Fruit fly (Drosophila melanogaster) whole organism, embryonic: ENCODE results near the gene Snx3.

Experiments
- ATbp ChIP-seq: fragments of 200-800 bp; sonication (Bioruptor generic); optimal IDR thresholded peaks from 2 replicates; lab custom pipeline; 2017; ENCODE audit warnings: missing biosample characterization, mild to moderate bottlenecking, missing genetic modification characterization, missing genetic modification reagents
- B-H1 ChIP-seq: fragments of 200-800 bp; sonication (Bioruptor generic); IDR thresholded peaks from 3 replicates; pipeline ENCODE4 v1.3.6; 2022; ENCODE audit warnings: missing biosample characterization, missing genetic modification characterization
- Bdp1 ChIP-seq: fragments of 200-800 bp; sonication (Bioruptor generic); optimal IDR thresholded peaks from 3 replicates; lab custom pipeline; 2016; ENCODE audit warnings: missing biosample characterization, missing genetic modification characterization
- CG10267 ChIP-seq: fragments of 200-800 bp; sonication (Bioruptor generic); optimal IDR thresholded peaks from 2 replicates; lab custom pipeline; 2018; ENCODE audit warnings: missing biosample characterization, mild to moderate bottlenecking, missing genetic modification characterization, moderate library complexity
- CG10543 ChIP-seq: fragments of 200-800 bp; sonication (Bioruptor generic); optimal IDR thresholded peaks from 3 replicates; lab custom pipeline; 2017; ENCODE audit warnings: missing biosample characterization, mild to moderate bottlenecking, missing genetic modification characterization, moderate library complexity
- CG12071 ChIP-seq: fragments of 200-800 bp; sonication (Bioruptor generic); optimal IDR thresholded peaks from 3 replicates; lab custom pipeline; 2018; ENCODE audit warnings: missing biosample characterization, mild to moderate bottlenecking, missing genetic modification characterization
- CG12155 ChIP-seq: fragments of 200-800 bp; sonication (Bioruptor generic); optimal IDR thresholded peaks from 3 replicates; lab custom pipeline; 2016; ENCODE audit warnings: missing biosample characterization, missing genetic modification characterization
- CG13894 ChIP-seq: fragments of 200-800 bp; sonication (Bioruptor generic); optimal IDR thresholded peaks from 3 replicates; lab custom pipeline; 2018; ENCODE audit warnings: missing biosample characterization, mild to moderate bottlenecking, missing genetic modification characterization, moderate library complexity
- CG14441 ChIP-seq: fragments of 200-800 bp; sonication (Bioruptor generic); IDR thresholded peaks from 2 replicates; pipeline ENCODE4 v1.3.6; 2022; ENCODE audit warnings: missing biosample characterization, missing genetic modification characterization
- CG15011 ChIP-seq: fragments of 200-800 bp; sonication (Bioruptor generic); optimal IDR thresholded peaks from 3 replicates; lab custom pipeline; 2018; ENCODE audit warnings: missing biosample characterization, mild to moderate bottlenecking, missing genetic modification characterization
- CG17361 ChIP-seq: fragments of 200-800 bp; sonication (Bioruptor generic); IDR thresholded peaks from 3 replicates; pipeline ENCODE4 v1.3.6; 2022; ENCODE audit warnings: missing biosample characterization, missing genetic modification characterization
- CG30020 ChIP-seq: fragments of 200-800 bp; optimal IDR thresholded peaks from 2 replicates; lab custom pipeline; 2019; ENCODE audit warnings: missing biosample characterization, mild to moderate bottlenecking, missing genetic modification characterization, moderate library complexity
- CG4328 ChIP-seq: fragments of 200-800 bp; sonication (Bioruptor generic); optimal IDR thresholded peaks from 3 replicates; lab custom pipeline; 2017; ENCODE audit warnings: missing biosample characterization, missing genetic modification reagents, missing genetic modification characterization
- CG43689 ChIP-seq: fragments of 200-800 bp; sonication (Bioruptor generic); IDR thresholded peaks from 2 replicates; pipeline ENCODE4 v1.3.6; 2022; ENCODE audit warnings: missing biosample characterization, missing genetic modification characterization
- CG5953 ChIP-seq: fragments of 200-800 bp; sonication (Bioruptor generic); IDR thresholded peaks from 2 replicates; pipeline ENCODE4 v1.3.6; 2022; ENCODE audit warnings: missing biosample characterization, missing genetic modification characterization
- CG7556 ChIP-seq: fragments of 200-800 bp; sonication (Bioruptor generic); optimal IDR thresholded peaks from 2 replicates; lab custom pipeline; 2017; ENCODE audit warnings: missing biosample characterization, mild to moderate bottlenecking, missing genetic modification characterization
- CG9876 ChIP-seq: fragments of 200-800 bp; sonication (Bioruptor generic); optimal IDR thresholded peaks from 2 replicates; lab custom pipeline; 2016; ENCODE audit warnings: missing biosample characterization, missing genetic modification characterization
- CTCF ChIP-seq: fragments of 200-800 bp; sonication (Bioruptor generic); optimal IDR thresholded peaks from 2 replicates; lab custom pipeline; 2017; ENCODE audit warnings: missing biosample characterization, mild to moderate bottlenecking, missing genetic modification characterization, moderate library complexity
- Dp ChIP-seq: fragments of 200-800 bp; sonication (Bioruptor generic); optimal IDR thresholded peaks from 2 replicates; lab custom pipeline; 2018; ENCODE audit warnings: missing biosample characterization, mild to moderate bottlenecking, missing genetic modification characterization, moderate library complexity
- H15 ChIP-seq: fragments of 200-800 bp; sonication (Bioruptor generic); IDR thresholded peaks from 3 replicates; pipeline ENCODE4 v1.3.6; 2022; ENCODE audit warnings: missing biosample characterization, missing genetic modification characterization
- H2.0 ChIP-seq: fragments of 200-800 bp; sonication (Bioruptor generic); IDR thresholded peaks from 2 replicates; pipeline ENCODE4 v1.3.6; 2022; ENCODE audit warnings: missing biosample characterization, missing genetic modification characterization
- HLH4C ChIP-seq: fragments of 200-800 bp; sonication (Bioruptor generic); IDR thresholded peaks from 3 replicates; pipeline ENCODE4 v1.3.6; 2022; ENCODE audit warnings: missing biosample characterization, missing genetic modification characterization; ENCODE audit not compliant: partially characterized antibody
- Mes4 ChIP-seq: fragments of 200-800 bp; sonication (Bioruptor generic); optimal IDR thresholded peaks from 2 replicates; lab custom pipeline; 2016; ENCODE audit warnings: missing biosample characterization, missing genetic modification characterization
- Rfx ChIP-seq: fragments of 200-800 bp; sonication (Bioruptor generic); IDR thresholded peaks from 2 replicates; pipeline ENCODE4 v1.3.6; 2022; ENCODE audit warnings: missing biosample characterization, missing genetic modification characterization
- Usf ChIP-seq: fragments of 200-800 bp; sonication (Bioruptor generic); optimal IDR thresholded peaks from 2 replicates; lab custom pipeline; 2017; ENCODE audit warnings: missing genotype, missing biosample characterization, missing genetic modification characterization
- al ChIP-seq: fragments of 200-800 bp; sonication (Bioruptor generic); IDR thresholded peaks from 2 replicates; pipeline ENCODE4 v1.3.6; 2022; ENCODE audit warnings: missing biosample characterization, missing genetic modification characterization
- amos ChIP-seq: fragments of 200-800 bp; sonication (Bioruptor generic); IDR thresholded peaks from 2 replicates; pipeline ENCODE4 v1.3.6; 2022; ENCODE audit warnings: missing biosample characterization, missing genetic modification characterization; ENCODE audit not compliant: partially characterized antibody
- ato ChIP-seq: fragments of 200-800 bp; sonication (Bioruptor generic); IDR thresholded peaks from 2 replicates; pipeline ENCODE4 v1.3.6; 2022; ENCODE audit warnings: missing biosample characterization, missing genetic modification characterization; ENCODE audit not compliant: partially characterized antibody
- bigmax ChIP-seq: fragments of 200-800 bp; sonication (Bioruptor generic); optimal IDR thresholded peaks from 2 replicates; lab custom pipeline; 2018; ENCODE audit warnings: missing biosample characterization, mild to moderate bottlenecking, missing genetic modification characterization
- bsh ChIP-seq, 2 experiments: fragments of 200-800 bp; sonication (Bioruptor generic); optimal IDR thresholded peaks; 2 replicates each; lab custom pipeline; 2017 to 2018; ENCODE audit warnings: mild to moderate bottlenecking in 2 of 2, missing biosample characterization in 2 of 2, missing genetic modification characterization in 2 of 2, moderate library complexity in 1 of 2
- chinmo ChIP-seq: fragments of 200-800 bp; sonication (Bioruptor generic); IDR thresholded peaks from 4 replicates; pipeline ENCODE4 v1.3.6; 2022; ENCODE audit warnings: missing biosample characterization, missing genetic modification characterization; ENCODE audit not compliant: partially characterized antibody
- croc ChIP-seq: fragments of 200-800 bp; sonication (Bioruptor generic); conservative IDR thresholded peaks from 3 replicates; pipeline ENCODE4 v1.3.6; 2022; ENCODE audit warnings: missing biosample characterization, missing genetic modification characterization
- da ChIP-seq: fragments of 200-800 bp; sonication (Bioruptor generic); optimal IDR thresholded peaks from 2 replicates; lab custom pipeline; 2016; ENCODE audit warnings: missing biosample characterization, missing genetic modification characterization
- dmrt11E ChIP-seq: fragments of 200-800 bp; sonication (Bioruptor generic); optimal IDR thresholded peaks from 3 replicates; lab custom pipeline; 2018; ENCODE audit warnings: missing biosample characterization, mild to moderate bottlenecking, missing genetic modification characterization, moderate library complexity
- dpn ChIP-seq, 2 experiments: fragments of 200-800 bp; sonication (Bioruptor generic); optimal IDR thresholded peaks; 3 replicates each; lab custom pipeline; 2016; ENCODE audit warnings: missing biosample characterization in 2 of 2, missing genetic modification characterization in 2 of 2
- gcm ChIP-seq: fragments of 200-800 bp; sonication (Bioruptor generic); optimal IDR thresholded peaks from 2 replicates; lab custom pipeline; 2019; ENCODE audit warnings: missing biosample characterization, mild to moderate bottlenecking, missing genetic modification characterization, moderate library complexity
- nerfin-2 ChIP-seq: fragments of 200-800 bp; sonication (Bioruptor generic); IDR thresholded peaks from 2 replicates; pipeline ENCODE4 v1.3.6; 2022; ENCODE audit warnings: missing biosample characterization, missing genetic modification characterization; ENCODE audit not compliant: partially characterized antibody
- pfk ChIP-seq: fragments of 200-800 bp; sonication (Bioruptor generic); optimal IDR thresholded peaks from 2 replicates; lab custom pipeline; 2018; ENCODE audit warnings: missing biosample characterization, mild to moderate bottlenecking, missing genetic modification characterization, moderate library complexity
- phol ChIP-seq: fragments of 200-800 bp; sonication (Bioruptor generic); optimal IDR thresholded peaks from 3 replicates; lab custom pipeline; 2018; ENCODE audit warnings: missing biosample characterization, mild to moderate bottlenecking, missing genetic modification characterization, moderate library complexity
- pnt ChIP-seq: fragments of 200-800 bp; sonication (Bioruptor generic); optimal IDR thresholded peaks from 3 replicates; lab custom pipeline; 2016; ENCODE audit warnings: missing biosample characterization, missing genetic modification characterization
- repo ChIP-seq: fragments of 200-800 bp; sonication (Bioruptor generic); optimal IDR thresholded peaks from 2 replicates; lab custom pipeline; 2016; ENCODE audit warnings: missing biosample characterization, missing genetic modification characterization
- salm ChIP-seq: fragments of 200-800 bp; sonication (Bioruptor generic); optimal IDR thresholded peaks from 2 replicates; lab custom pipeline; 2018; ENCODE audit warnings: missing biosample characterization, mild to moderate bottlenecking, missing genetic modification characterization
- schlank ChIP-seq: fragments of 200-800 bp; sonication (Bioruptor generic); optimal IDR thresholded peaks from 2 replicates; lab custom pipeline; 2018; ENCODE audit warnings: missing biosample characterization, mild to moderate bottlenecking, missing genetic modification characterization
- sens ChIP-seq: fragments of 200-800 bp; sonication (Bioruptor generic); peaks from one replicate; lab custom pipeline; 2016; ENCODE audit warnings: missing biosample characterization, missing genetic modification characterization
- slp2 ChIP-seq: fragments of 200-800 bp; sonication (Bioruptor generic); optimal IDR thresholded peaks from 2 replicates; lab custom pipeline; 2016; ENCODE audit warnings: missing biosample characterization, missing genetic modification characterization
- sqz ChIP-seq: fragments of 200-800 bp; sonication (Bioruptor generic); optimal IDR thresholded peaks from 3 replicates; lab custom pipeline; 2018; ENCODE audit warnings: missing biosample characterization, mild to moderate bottlenecking, missing genetic modification characterization
- trem ChIP-seq: fragments of 200-800 bp; optimal IDR thresholded peaks from 3 replicates; lab custom pipeline; 2019; ENCODE audit warnings: missing biosample characterization, mild to moderate bottlenecking, missing genetic modification characterization, moderate library complexity
- twi ChIP-seq: fragments of 200-800 bp; optimal IDR thresholded peaks from 2 replicates; lab custom pipeline; 2019; ENCODE audit warnings: missing biosample characterization, mild to moderate bottlenecking, missing genetic modification characterization, moderate library complexity
- wdn ChIP-seq: fragments of 200-800 bp; sonication (Bioruptor generic); IDR thresholded peaks from 2 replicates; pipeline ENCODE4 v1.3.6; 2022; ENCODE audit warnings: missing biosample characterization, missing genetic modification characterization

Gene Snx3

DNA sequence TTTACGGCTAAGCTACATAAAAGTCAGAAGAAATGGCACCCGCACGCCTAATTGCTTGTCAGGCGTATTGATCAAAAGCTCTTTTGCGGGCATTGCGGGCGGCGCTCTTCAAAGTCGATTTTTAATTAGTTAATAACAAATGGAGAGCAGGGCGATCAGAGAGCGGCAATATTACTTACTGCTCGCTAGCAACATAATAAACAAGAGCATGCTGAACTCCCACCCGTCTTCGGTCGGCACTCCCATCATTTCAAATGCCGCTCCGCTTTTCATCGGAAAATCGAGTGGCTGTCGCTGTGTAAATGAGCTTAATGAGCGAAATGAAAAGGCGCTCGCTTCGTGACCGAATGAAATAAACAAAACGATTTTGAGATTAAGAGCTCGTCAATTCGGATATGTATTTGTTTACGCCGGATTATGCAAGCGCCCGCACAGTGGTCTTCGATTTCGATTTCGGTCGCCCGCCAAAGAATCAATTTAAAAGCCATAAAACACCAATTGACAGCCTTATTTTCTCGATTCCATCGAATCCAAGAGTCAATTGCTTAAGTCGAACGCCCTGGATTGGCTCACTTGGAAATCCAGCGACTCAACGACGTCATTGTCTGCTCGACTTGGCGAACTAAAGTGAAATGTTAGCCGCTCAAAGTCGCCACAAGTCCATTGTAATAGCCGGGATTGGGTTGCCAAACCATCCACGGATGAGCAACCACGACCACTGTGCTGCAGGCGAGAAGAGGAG is 25.9 kb downstream of the Snx3 start (continued):
- TF ChIP-seq slp2 (GFP tag; lab: Kevin White, UChicago) (peak; percentile 84), CG9876 (GFP tag; lab: Kevin White, UChicago) (peak; percentile 59), bsh (GFP tag; optimal IDR thresholded peaks at IDR 0.05; lab: Kevin White, UChicago) (peak in 1 of 2 experiments; percentile 71), CG30020 (no peak), Rfx (GFP tag; lab: Robert Waterston, UW) (peak; percentile 83), CG4328 (GFP tag; lab: Kevin White, UChicago) (peak; percentile 49), CG43689 (GFP tag; lab: Robert Waterston, UW) (peak; percentile 49), amos (GFP tag; lab: Robert Waterston, UW) (no peak), H2.0 (GFP tag; lab: Robert Waterston, UW) (peak; percentile 56; the same call in 1 of the 2 replicates), bigmax (no peak), CG15011 (GFP tag; lab: Kevin White, UChicago) (peak; percentile 74), CG14441 (GFP tag; lab: Robert Waterston, UW) (peak; percentile 87), CG17361 (GFP tag; lab: Robert Waterston, UW) (peak; percentile 92), B-H1 (peak; percentile 72), Dp (GFP tag; lab: Kevin White, UChicago) (no peak), H15 (peak; percentile 75), sens (GFP tag; lab: Kevin White, UChicago) (peak; percentile 93), nerfin-2 (GFP tag; lab: Robert Waterston, UW) (0 out of 2 replicates have a peak, but pooled peaks have one; percentile 18), CTCF (GFP tag; lab: Kevin White, UChicago) (peak; percentile 43), dpn (GFP tag; optimal IDR thresholded peaks at IDR 0.05; lab: Kevin White, UChicago) (peak; percentile 80 to 88), da (GFP tag; lab: Kevin White, UChicago) (peak; percentile 6), Mes4 (GFP tag; lab: Kevin White, UChicago) (peak; percentile 69), croc (peak; percentile 77), CG7556 (peak; percentile 85), chinmo (GFP tag; lab: Robert Waterston, UW) (no peak), wdn (peak; percentile 55), ATbp (GFP tag; lab: Kevin White, UChicago) (peak; percentile 86), phol (peak; percentile 86), ato (0 out of 2 replicates have a peak, but pooled peaks have one; percentile 13), twi (tag; lab: Kevin White, UChicago) (peak; percentile 33), CG12155 (GFP tag; lab: Kevin White, UChicago) (peak; percentile 57), CG13894 (tag; lab: Kevin White, UChicago) (no peak), CG5953 (GFP tag; lab: Robert Waterston, UW) (peak; percentile 76), CG10267 (tag; lab: Kevin White, UChicago) (peak; percentile 42), CG10543 (peak; percentile 67), CG12071 (GFP tag; lab: Kevin White, UChicago) (peak; percentile 75), gcm (GFP tag; lab: Kevin White, UChicago) (peak; percentile 67), HLH4C (GFP tag; lab: Robert Waterston, UW) (no peak; the same call in 2 of the 3 replicates), al (GFP tag; lab: Robert Waterston, UW) (peak; percentile 80), pnt (GFP tag; lab: Kevin White, UChicago) (peak; percentile 78), dmrt11E (tag; lab: Kevin White, UChicago) (no peak), Usf (peak; percentile 51), pfk (GFP tag; lab: Kevin White, UChicago) (no peak), sqz (GFP tag; lab: Kevin White, UChicago) (no peak), trem (tag; lab: Kevin White, UChicago) (peak; percentile 22), schlank (tag; lab: Kevin White, UChicago) (peak; percentile 26), salm (peak; percentile 72), repo (GFP tag; lab: Kevin White, UChicago) (peak; percentile 66), Bdp1 (GFP tag; lab: Kevin White, UChicago) (peak; percentile 66)
